Worm (Caenorhabditis elegans) whole organism, L4 larva: Measurements from ENCODE around the gene ZK742.7.

Source experiments
- F10B5.3 ChIP-seq: sonication (generic microtip); optimal IDR thresholded peaks from 2 replicates; lab custom pipeline; 2016; ENCODE audit warnings: mild to moderate bottlenecking, missing genetic modification characterization, missing compliant biosample characterization
- ama-1 ChIP-seq: fragments of 150-350 bp; optimal IDR thresholded peaks from 2 replicates; lab custom pipeline; 2014; ENCODE audit warnings: inconsistent platforms, mixed read lengths
- attf-4 ChIP-seq: sonication (generic microtip); optimal IDR thresholded peaks from 3 replicates; lab custom pipeline; 2017; ENCODE audit warnings: missing biosample characterization, missing genetic modification characterization
- lin-13 ChIP-seq: fragments of 150-350 bp; optimal IDR thresholded peaks from 2 replicates; lab custom pipeline; 2014; ENCODE audit warnings: missing biosample characterization, missing genetic modification reagents, missing genetic modification characterization
- nhr-11 ChIP-seq: fragments of 150-350 bp; optimal IDR thresholded peaks from 2 replicates; lab custom pipeline; 2014; ENCODE audit warnings: missing biosample characterization, missing genetic modification characterization
- nhr-237 ChIP-seq: sonication (generic microtip); optimal IDR thresholded peaks from 2 replicates; lab custom pipeline; 2017; ENCODE audit warnings: missing biosample characterization, missing genetic modification characterization
- nhr-41 ChIP-seq: fragments of 200-800 bp; sonication (Bioruptor generic); IDR thresholded peaks from 2 replicates; pipeline ENCODE4 v1.3.6; 2022; ENCODE audit warnings: missing genetic modification reagents, missing genetic modification characterization, missing compliant biosample characterization
- pha-4 ChIP-seq, 2 experiments: fragments of 150-350 bp in 1 of 2; fragments of 200-800 bp in 1 of 2; sonication (Bioruptor generic) in 1 of 2; IDR thresholded peaks in 1 of 2; optimal IDR thresholded peaks in 1 of 2; 2 replicates each; pipeline versions ENCODE4 v1.3.6 to Lab custom; 2014 to 2022; ENCODE audit warnings: missing genetic modification characterization in 2 of 2, missing genetic modification reagents in 2 of 2, missing biosample characterization in 1 of 2, missing compliant biosample characterization in 1 of 2

DNA sequence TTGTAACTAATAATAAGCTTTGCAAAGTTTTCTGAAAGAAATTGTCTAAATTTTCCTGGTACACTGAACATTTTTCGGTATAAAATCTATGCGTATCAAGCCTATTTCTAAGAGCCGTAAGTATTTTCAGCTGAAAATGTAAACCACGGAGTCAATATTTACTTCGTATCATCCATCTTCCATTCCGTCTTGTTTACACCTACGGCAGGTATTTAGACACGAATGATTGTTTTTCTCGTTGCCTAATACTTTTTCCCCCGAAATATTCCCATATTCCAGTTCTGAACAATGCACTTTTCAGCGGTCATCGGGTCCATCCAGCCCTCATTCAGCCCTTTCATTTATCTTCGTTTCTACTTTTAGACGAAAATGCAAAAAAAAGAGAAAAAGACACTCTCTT lies 49.5 kb downstream of the ZK742.7 start:
- TF ChIP-seq ama-1 (lab: Kevin White, UChicago) (no peak), pha-4 (GFP tag; IDR thresholded peaks at IDR 0.05; lab: Robert Waterston, UW) (no peak), pha-4 (tag; optimal IDR thresholded peaks at IDR 0.05; lab: Kevin White, UChicago) (no peak), nhr-41 (GFP tag; lab: Robert Waterston, UW) (no peak), attf-4 (no peak), lin-13 (no peak), nhr-237 (no peak), F10B5.3 (tag; lab: Kevin White, UChicago) (no peak), nhr-11 (no peak)
